Worm (Caenorhabditis elegans) whole organism, L4 larva: ENCODE measurements around the gene acn-1.
A peak's percentile ranks its signal among the peaks of the same experiment; 100 is the strongest.

Source experiments
- F37D6.2 ChIP-seq: sonication (generic microtip); optimal IDR thresholded peaks from 2 replicates; lab custom pipeline; 2016; ENCODE audit warnings: mild to moderate bottlenecking, missing genetic modification characterization, missing compliant biosample characterization
- R02D3.7 ChIP-seq: fragments of 150-350 bp; sonication (generic microtip); optimal IDR thresholded peaks from 3 replicates; lab custom pipeline; 2014; ENCODE audit warnings: missing biosample characterization, missing genetic modification characterization
- T20F7.1 ChIP-seq: fragments of 200-800 bp; sonication (Bioruptor generic); optimal IDR thresholded peaks from 2 replicates; lab custom pipeline; 2018; ENCODE audit warnings: mild to moderate bottlenecking, missing genetic modification characterization, missing compliant biosample characterization
- T26A8.4 ChIP-seq: fragments of 200-800 bp; sonication (Bioruptor generic); IDR thresholded peaks from 2 replicates; pipeline ENCODE4 v1.3.6; 2022; ENCODE audit warnings: missing genetic modification characterization, missing compliant biosample characterization
- Y105C5A.15 ChIP-seq: fragments of 200-800 bp; sonication (Bioruptor generic); IDR thresholded peaks from 2 replicates; pipeline ENCODE4 v1.3.6; 2022; ENCODE audit warnings: missing genetic modification characterization, missing compliant biosample characterization
- Y5F2A.4 ChIP-seq: fragments of 200-800 bp; sonication (Bioruptor generic); optimal IDR thresholded peaks from 2 replicates; lab custom pipeline; 2018; ENCODE audit warnings: mild to moderate bottlenecking, missing genetic modification characterization, missing compliant biosample characterization
- Y75B8A.6 ChIP-seq: fragments of 200-800 bp; sonication (Bioruptor generic); IDR thresholded peaks from 2 replicates; pipeline ENCODE4 v1.3.6; 2022; ENCODE audit warnings: missing genetic modification reagents, missing genetic modification characterization, missing compliant biosample characterization
- ZK337.2 ChIP-seq: fragments of 200-800 bp; sonication (Bioruptor generic); IDR thresholded peaks from 2 replicates; pipeline ENCODE4 v1.3.6; 2022; ENCODE audit warnings: missing genetic modification reagents, missing genetic modification characterization, missing compliant biosample characterization
- aly-2 ChIP-seq: sonication (generic microtip); optimal IDR thresholded peaks from 2 replicates; lab custom pipeline; 2018; ENCODE audit warnings: missing biosample characterization, missing genetic modification characterization
- ama-1 ChIP-seq: fragments of 150-350 bp; optimal IDR thresholded peaks from 2 replicates; lab custom pipeline; 2014; ENCODE audit warnings: inconsistent platforms, mixed read lengths
- attf-4 ChIP-seq: sonication (generic microtip); optimal IDR thresholded peaks from 3 replicates; lab custom pipeline; 2017; ENCODE audit warnings: missing biosample characterization, missing genetic modification characterization
- ceh-20 ChIP-seq: fragments of 200-800 bp; sonication (Bioruptor generic); IDR thresholded peaks from 2 replicates; pipeline ENCODE4 v1.3.6; 2022; ENCODE audit warnings: missing genetic modification reagents, missing genetic modification characterization, missing compliant biosample characterization
- ceh-28 ChIP-seq: fragments of 150-350 bp; optimal IDR thresholded peaks from 2 replicates; lab custom pipeline; 2014; ENCODE audit warnings: missing biosample characterization, missing genetic modification reagents, missing genetic modification characterization
- ceh-62 ChIP-seq: sonication (generic microtip); optimal IDR thresholded peaks from 2 replicates; lab custom pipeline; 2017; ENCODE audit warnings: missing biosample characterization, missing genetic modification characterization
- cey-2 ChIP-seq: sonication (generic microtip); optimal IDR thresholded peaks from 3 replicates; lab custom pipeline; 2017; ENCODE audit warnings: missing genetic modification characterization, mild to moderate bottlenecking, missing compliant biosample characterization, antibody characterized with exemption, borderline replicate concordance; ENCODE audit not compliant: insufficient read depth
- daf-12 ChIP-seq: fragments of 150-350 bp; optimal IDR thresholded peaks from 2 replicates; lab custom pipeline; 2014; ENCODE audit warnings: missing biosample characterization, missing genetic modification reagents, missing genetic modification characterization
- daf-16 ChIP-seq, 3 experiments: sonication (generic microtip); optimal IDR thresholded peaks; 2 replicates each; lab custom pipeline; 2016 to 2017; ENCODE audit warnings: missing genetic modification characterization in 3 of 3, missing genetic modification reagents in 3 of 3, mild to moderate bottlenecking in 2 of 3, missing compliant biosample characterization in 2 of 3, missing biosample characterization in 1 of 3, moderate library complexity in 1 of 3
- daf-19 ChIP-seq: fragments of 200-800 bp; sonication (Bioruptor generic); conservative IDR thresholded peaks from 2 replicates; pipeline ENCODE4 v1.3.6; 2022; ENCODE audit warnings: missing genetic modification characterization, missing compliant biosample characterization
- duxl-1 ChIP-seq: sonication (generic microtip); optimal IDR thresholded peaks from 2 replicates; lab custom pipeline; 2016; ENCODE audit warnings: mild to moderate bottlenecking, missing genetic modification characterization, moderate library complexity, missing compliant biosample characterization; ENCODE audit not compliant: poor library complexity
- egl-27 ChIP-seq: sonication (generic microtip); optimal IDR thresholded peaks from 3 replicates; lab custom pipeline; 2017; ENCODE audit warnings: missing biosample characterization, missing genetic modification reagents, missing genetic modification characterization
- gei-8 ChIP-seq: fragments of 200-800 bp; sonication (Bioruptor generic); optimal IDR thresholded peaks from 2 replicates; lab custom pipeline; 2018; ENCODE audit warnings: mild to moderate bottlenecking, missing genetic modification characterization, missing compliant biosample characterization
- hlh-11 ChIP-seq: fragments of 200-800 bp; sonication (Bioruptor generic); optimal IDR thresholded peaks from 2 replicates; lab custom pipeline; 2018; ENCODE audit warnings: mild to moderate bottlenecking, missing genetic modification characterization, missing compliant biosample characterization
- hmg-1.1 ChIP-seq: fragments of 200-800 bp; sonication (Bioruptor generic); IDR thresholded peaks from 2 replicates; pipeline ENCODE4 v1.3.6; 2022; ENCODE audit warnings: missing genetic modification reagents, missing genetic modification characterization, missing compliant biosample characterization
- lin-1 ChIP-seq: fragments of 200-800 bp; sonication (Bioruptor generic); IDR thresholded peaks from 2 replicates; pipeline ENCODE4 v1.3.6; 2022; ENCODE audit warnings: missing genetic modification reagents, missing genetic modification characterization, missing compliant biosample characterization
- lin-13 ChIP-seq: fragments of 150-350 bp; optimal IDR thresholded peaks from 2 replicates; lab custom pipeline; 2014; ENCODE audit warnings: missing biosample characterization, missing genetic modification reagents, missing genetic modification characterization
- lin-15B ChIP-seq: fragments of 150-350 bp; sonication (generic microtip); optimal IDR thresholded peaks from 3 replicates; lab custom pipeline; 2014; ENCODE audit warnings: missing biosample characterization, missing genetic modification characterization
- lin-29 ChIP-seq: fragments of 200-800 bp; sonication (Bioruptor generic); IDR thresholded peaks from 2 replicates; pipeline ENCODE4 v1.3.6; 2022; ENCODE audit warnings: missing genetic modification reagents, missing genetic modification characterization, missing compliant biosample characterization
- lin-39 ChIP-seq: fragments of 150-350 bp; optimal IDR thresholded peaks from 2 replicates; lab custom pipeline; 2014; ENCODE audit warnings: missing biosample characterization, missing genetic modification reagents, missing genetic modification characterization
- lir-3 ChIP-seq: sonication (generic microtip); optimal IDR thresholded peaks from 2 replicates; lab custom pipeline; 2016; ENCODE audit warnings: mild to moderate bottlenecking, missing genetic modification characterization, missing compliant biosample characterization
- mdl-1 ChIP-seq, 2 experiments: fragments of 150-350 bp in 1 of 2; sonication (generic microtip) in 1 of 2; optimal IDR thresholded peaks; 2 replicates each; lab custom pipeline; 2014 to 2017; ENCODE audit warnings: missing biosample characterization in 2 of 2, missing genetic modification characterization in 2 of 2
- mep-1 ChIP-seq: fragments of 150-350 bp; sonication (generic microtip); optimal IDR thresholded peaks from 3 replicates; lab custom pipeline; 2014; ENCODE audit warnings: missing biosample characterization, missing genetic modification characterization
- mes-2 ChIP-seq: sonication (generic microtip); optimal IDR thresholded peaks from 2 replicates; lab custom pipeline; 2016; ENCODE audit warnings: missing genotype, mild to moderate bottlenecking, missing genetic modification characterization, missing compliant biosample characterization; ENCODE audit not compliant: poor library complexity, severe bottlenecking
- mxl-2 ChIP-seq: fragments of 200-800 bp; sonication (Bioruptor generic); conservative IDR thresholded peaks from 2 replicates; pipeline ENCODE4 v1.3.6; 2022; ENCODE audit warnings: missing genetic modification reagents, missing genetic modification characterization, missing compliant biosample characterization
- mxl-3 ChIP-seq: fragments of 200-800 bp; sonication (Bioruptor generic); optimal IDR thresholded peaks from 2 replicates; lab custom pipeline; 2018; ENCODE audit warnings: mild to moderate bottlenecking, missing genetic modification characterization, missing compliant biosample characterization
- nhr-102 ChIP-seq: sonication (generic microtip); optimal IDR thresholded peaks from 2 replicates; lab custom pipeline; 2016; ENCODE audit warnings: mild to moderate bottlenecking, missing genetic modification characterization, moderate library complexity, missing compliant biosample characterization
- nhr-25 ChIP-seq: sonication (generic microtip); optimal IDR thresholded peaks from 2 replicates; lab custom pipeline; 2017; ENCODE audit warnings: missing genetic modification characterization, mild to moderate bottlenecking, missing compliant biosample characterization, antibody characterized with exemption, moderate library complexity, borderline replicate concordance; ENCODE audit not compliant: insufficient read depth
- nhr-6 ChIP-seq: fragments of 150-350 bp; optimal IDR thresholded peaks from 2 replicates; lab custom pipeline; 2014; ENCODE audit warnings: missing biosample characterization, missing genetic modification characterization
- nhr-76 ChIP-seq: fragments of 150-350 bp; optimal IDR thresholded peaks from 2 replicates; lab custom pipeline; 2014; ENCODE audit warnings: missing biosample characterization, missing genetic modification characterization
- nhr-77 ChIP-seq: fragments of 150-350 bp; optimal IDR thresholded peaks from 2 replicates; lab custom pipeline; 2014; ENCODE audit warnings: missing biosample characterization, missing genetic modification characterization
- php-3 ChIP-seq: fragments of 200-800 bp; sonication (Bioruptor generic); IDR thresholded peaks from 2 replicates; pipeline ENCODE4 v1.3.6; 2022; ENCODE audit warnings: missing genetic modification reagents, missing genetic modification characterization, missing compliant biosample characterization
- rbr-2 ChIP-seq: sonication (generic microtip); optimal IDR thresholded peaks from 2 replicates; lab custom pipeline; 2016; ENCODE audit warnings: missing genotype, missing genetic modification characterization, missing compliant biosample characterization
- sdz-12 ChIP-seq: fragments of 200-800 bp; sonication (Bioruptor generic); optimal IDR thresholded peaks from 2 replicates; lab custom pipeline; 2018; ENCODE audit warnings: mild to moderate bottlenecking, missing genetic modification characterization, missing compliant biosample characterization
- set-16 ChIP-seq: fragments of 200-800 bp; sonication (Bioruptor generic); IDR thresholded peaks from 2 replicates; pipeline ENCODE4 v1.3.6; 2022; ENCODE audit warnings: missing genetic modification reagents, missing genetic modification characterization, missing compliant biosample characterization
- snpc-1.2 ChIP-seq: fragments of 200-800 bp; sonication (Bioruptor generic); IDR thresholded peaks from 2 replicates; pipeline ENCODE4 v1.3.6; 2022; ENCODE audit warnings: missing genetic modification reagents, missing genetic modification characterization, missing compliant biosample characterization
- spr-1 ChIP-seq: sonication (generic microtip); optimal IDR thresholded peaks from 2 replicates; lab custom pipeline; 2016; ENCODE audit warnings: mild to moderate bottlenecking, missing genetic modification characterization, missing compliant biosample characterization
- tra-1 ChIP-seq: fragments of 200-800 bp; sonication (Bioruptor generic); IDR thresholded peaks from 2 replicates; pipeline ENCODE4 v1.3.6; 2022; ENCODE audit warnings: missing genetic modification reagents, missing genetic modification characterization, missing compliant biosample characterization
- unc-130 ChIP-seq: sonication (generic microtip); optimal IDR thresholded peaks from 2 replicates; lab custom pipeline; 2016; ENCODE audit warnings: missing genetic modification reagents, missing genetic modification characterization, missing compliant biosample characterization
- vab-7 ChIP-seq: fragments of 200-800 bp; sonication (Bioruptor generic); IDR thresholded peaks from 2 replicates; pipeline ENCODE4 v1.3.6; 2022; ENCODE audit warnings: missing genetic modification reagents, missing genetic modification characterization, missing compliant biosample characterization
- zfp-2 ChIP-seq: sonication (generic microtip); optimal IDR thresholded peaks from 2 replicates; lab custom pipeline; 2016; ENCODE audit warnings: mild to moderate bottlenecking, missing genetic modification characterization, missing compliant biosample characterization
- zfp-3 ChIP-seq: fragments of 200-800 bp; sonication (Bioruptor generic); conservative IDR thresholded peaks from 2 replicates; pipeline ENCODE4 v1.3.6; 2022; ENCODE audit warnings: missing genetic modification reagents, missing genetic modification characterization, missing compliant biosample characterization
- ztf-7 ChIP-seq: fragments of 150-350 bp; optimal IDR thresholded peaks from 2 replicates; lab custom pipeline; 2014; ENCODE audit warnings: missing biosample characterization, missing genetic modification characterization

acn-1 gene

ce11 chrX:5119246-5119645, 22.4 kb upstream of the acn-1 start (continued):
- no peak for TF ChIP-seq cey-2 (tag; lab: Kevin White, UChicago)
- no peak for TF ChIP-seq ZK337.2 (GFP tag; lab: Robert Waterston, UW)
- peak; percentile 85 for TF ChIP-seq hlh-11 (tag; lab: Kevin White, UChicago)
- TF ChIP-seq sdz-12 (GFP tag; lab: Kevin White, UChicago), result no peak
- TF ChIP-seq duxl-1 (tag; lab: Kevin White, UChicago), result peak; percentile 40
- TF ChIP-seq nhr-77 (tag; lab: Kevin White, UChicago), result no peak
- peak; percentile 40 for TF ChIP-seq rbr-2 (tag; lab: Kevin White, UChicago)
- no peak for TF ChIP-seq zfp-2 (tag; lab: Kevin White, UChicago)
- no peak for TF ChIP-seq daf-16 (GFP tag; optimal IDR thresholded peaks at IDR 0.05; lab: Kevin White, UChicago)
- no peak for TF ChIP-seq daf-16 (tag; optimal IDR thresholded peaks at IDR 0.05; lab: Kevin White, UChicago)
- no peak for TF ChIP-seq lin-15B (tag; lab: Kevin White, UChicago)
- TF ChIP-seq mdl-1 (tag; optimal IDR thresholded peaks at IDR 0.05; lab: Kevin White, UChicago), result peak; percentile 23 to 75
- no peak for TF ChIP-seq mxl-2 (GFP tag; lab: Robert Waterston, UW)
- peak; percentile 42 for TF ChIP-seq mep-1 (tag; lab: Kevin White, UChicago)
- TF ChIP-seq Y75B8A.6, result no peak
- no peak for TF ChIP-seq attf-4
- peak; percentile 53 for TF ChIP-seq mes-2 (tag; lab: Kevin White, UChicago)
- TF ChIP-seq lir-3, result no peak
- no peak for TF ChIP-seq nhr-6 (tag; lab: Kevin White, UChicago)
- no peak for TF ChIP-seq unc-130
- peak; percentile 18 for TF ChIP-seq spr-1 (tag; lab: Kevin White, UChicago)
- peak; percentile 17 for TF ChIP-seq nhr-25 (tag; lab: Kevin White, UChicago)
- 0 out of 2 replicates have a peak, but pooled peaks have one; percentile 45 for TF ChIP-seq ceh-20 (GFP tag; lab: Robert Waterston, UW)
- TF ChIP-seq T20F7.1 (GFP tag; lab: Kevin White, UChicago), result no peak
- 0 out of 2 replicates have a peak, but pooled peaks have one; percentile 34 for TF ChIP-seq tra-1 (GFP tag; lab: Robert Waterston, UW)
- TF ChIP-seq daf-19 (GFP tag; lab: Robert Waterston, UW), result no peak
- no peak for TF ChIP-seq nhr-76 (tag; lab: Kevin White, UChicago)
- TF ChIP-seq ceh-62 (tag; lab: Kevin White, UChicago), result no peak
- no peak for TF ChIP-seq ama-1 (lab: Kevin White, UChicago)
- no peak for TF ChIP-seq zfp-3
- TF ChIP-seq T26A8.4 (GFP tag; lab: Robert Waterston, UW), result peak; percentile 68
- TF ChIP-seq hmg-1.1 (GFP tag; lab: Robert Waterston, UW), result no peak
- TF ChIP-seq aly-2 (tag; lab: Kevin White, UChicago), result no peak
- TF ChIP-seq F37D6.2, result no peak
- no peak for TF ChIP-seq R02D3.7 (tag; lab: Kevin White, UChicago)
- TF ChIP-seq snpc-1.2, result no peak
- TF ChIP-seq lin-13 (GFP tag; lab: Kevin White, UChicago), result no peak
- TF ChIP-seq set-16, result peak; percentile 41
- no peak for TF ChIP-seq lin-29
- TF ChIP-seq egl-27 (tag; lab: Kevin White, UChicago), result no peak
- TF ChIP-seq Y5F2A.4, result no peak
- peak; percentile 80 for TF ChIP-seq mxl-3
- TF ChIP-seq php-3 (GFP tag; lab: Robert Waterston, UW), result no peak
- no peak for TF ChIP-seq ceh-28 (tag; lab: Kevin White, UChicago)
- TF ChIP-seq lin-39 (tag; lab: Kevin White, UChicago), result no peak
- TF ChIP-seq daf-12, result no peak
- TF ChIP-seq lin-1 (GFP tag; lab: Robert Waterston, UW), result no peak
- TF ChIP-seq vab-7 (GFP tag; lab: Robert Waterston, UW), result no peak
- no peak for TF ChIP-seq gei-8 (GFP tag; lab: Kevin White, UChicago)
- no peak for TF ChIP-seq nhr-102 (tag; lab: Kevin White, UChicago)
- TF ChIP-seq ztf-7 (tag; lab: Kevin White, UChicago), result no peak
- no peak for TF ChIP-seq Y105C5A.15 (GFP tag; lab: Robert Waterston, UW)
